Fruit fly (Drosophila melanogaster) whole organism, adult: Measurements from ENCODE around the gene dpr3.

Experiments used
- CG11617 ChIP-seq: fragments of 200-800 bp; sonication (Bioruptor generic); optimal IDR thresholded peaks from 2 replicates; lab custom pipeline; 2017; ENCODE audit warnings: mild to moderate bottlenecking, missing biosample characterization, missing genetic modification reagents, missing genetic modification characterization
- CG12768 ChIP-seq: fragments of 200-800 bp; sonication (Bioruptor generic); optimal IDR thresholded peaks from 2 replicates; lab custom pipeline; 2017; ENCODE audit warnings: missing biosample characterization, missing genetic modification characterization, mild to moderate bottlenecking, moderate library complexity, missing genetic modification reagents
- CG14711 ChIP-seq: fragments of 200-800 bp; sonication (Bioruptor generic); optimal IDR thresholded peaks from 2 replicates; lab custom pipeline; 2018; ENCODE audit warnings: missing biosample characterization, mild to moderate bottlenecking, missing genetic modification characterization, moderate library complexity
- CG1620 ChIP-seq: fragments of 200-800 bp; sonication (Bioruptor generic); optimal IDR thresholded peaks from 2 replicates; lab custom pipeline; 2016; ENCODE audit warnings: missing biosample characterization, missing genetic modification characterization
- CG33017 ChIP-seq: fragments of 200-800 bp; sonication (Bioruptor generic); optimal IDR thresholded peaks from 2 replicates; lab custom pipeline; 2018; ENCODE audit warnings: missing biosample characterization, mild to moderate bottlenecking, missing genetic modification characterization, moderate library complexity
- CG5204 ChIP-seq: fragments of 200-800 bp; sonication (Bioruptor generic); optimal IDR thresholded peaks from 2 replicates; lab custom pipeline; 2016; ENCODE audit warnings: missing biosample characterization, missing genetic modification characterization
- CG7045 ChIP-seq: fragments of 200-800 bp; sonication (Bioruptor generic); optimal IDR thresholded peaks from 2 replicates; lab custom pipeline; 2017; ENCODE audit warnings: missing biosample characterization, mild to moderate bottlenecking, missing genetic modification characterization
- CG7101 ChIP-seq: fragments of 200-800 bp; sonication (Bioruptor generic); optimal IDR thresholded peaks from 2 replicates; lab custom pipeline; 2018; ENCODE audit warnings: missing biosample characterization, mild to moderate bottlenecking, missing genetic modification characterization, moderate library complexity
- Clk ChIP-seq: fragments of 200-800 bp; sonication (Bioruptor generic); optimal IDR thresholded peaks from 2 replicates; lab custom pipeline; 2017; ENCODE audit warnings: missing biosample characterization, missing genetic modification characterization
- Crg-1 ChIP-seq: fragments of 200-800 bp; sonication (Bioruptor generic); optimal IDR thresholded peaks from 2 replicates; lab custom pipeline; 2016; ENCODE audit warnings: missing biosample characterization, missing genetic modification characterization
- Hr96 ChIP-seq: fragments of 200-800 bp; sonication (Bioruptor generic); optimal IDR thresholded peaks from 2 replicates; lab custom pipeline; 2016; ENCODE audit warnings: missing biosample characterization, missing genetic modification characterization
- Mnt ChIP-seq: fragments of 200-800 bp; sonication (Bioruptor generic); optimal IDR thresholded peaks from 2 replicates; lab custom pipeline; 2016; ENCODE audit warnings: missing biosample characterization, mild to moderate bottlenecking, missing genetic modification characterization
- bab1 ChIP-seq: fragments of 200-800 bp; sonication (Bioruptor generic); optimal IDR thresholded peaks from 3 replicates; lab custom pipeline; 2019; ENCODE audit warnings: missing biosample characterization, mild to moderate bottlenecking, missing genetic modification characterization, moderate library complexity
- cic ChIP-seq: fragments of 200-800 bp; sonication (Bioruptor generic); optimal IDR thresholded peaks from 2 replicates; lab custom pipeline; 2017; ENCODE audit warnings: missing biosample characterization, mild to moderate bottlenecking, missing genetic modification characterization, moderate library complexity
- cnc ChIP-seq, 2 experiments: fragments of >200 bp; optimal IDR thresholded peaks; 2 replicates each; lab custom pipeline; 2017
- kay ChIP-seq: fragments of 200-800 bp; sonication (Bioruptor generic); peaks from one replicate; lab custom pipeline; 2016; ENCODE audit warnings: missing biosample characterization, missing genetic modification characterization, borderline replicate concordance
- ovo ChIP-seq: fragments of 200-800 bp; sonication (Bioruptor generic); optimal IDR thresholded peaks from 2 replicates; lab custom pipeline; 2016; ENCODE audit warnings: missing biosample characterization, missing genetic modification characterization
- pad ChIP-seq: fragments of 200-800 bp; sonication (Bioruptor generic); optimal IDR thresholded peaks from 3 replicates; lab custom pipeline; 2017; ENCODE audit warnings: missing biosample characterization, missing genetic modification characterization, mild to moderate bottlenecking, moderate library complexity, missing genetic modification reagents
- tj ChIP-seq: fragments of 200-800 bp; sonication (Bioruptor generic); optimal IDR thresholded peaks from 3 replicates; lab custom pipeline; 2017; ENCODE audit warnings: missing biosample characterization, mild to moderate bottlenecking, missing genetic modification characterization, moderate library complexity
- toe ChIP-seq: fragments of 200-800 bp; sonication (Bioruptor generic); optimal IDR thresholded peaks from 2 replicates; lab custom pipeline; 2016; ENCODE audit warnings: missing biosample characterization, missing genetic modification characterization

The dpr3 gene

dm6 chr2L:2037551-2038252 is 72.0 kb downstream of the dpr3 start:
- no peak for TF ChIP-seq cic (GFP tag; lab: Kevin White, UChicago)
- no peak for TF ChIP-seq CG5204
- peak; percentile 28 for TF ChIP-seq CG12768
- peak; percentile 46 for TF ChIP-seq Crg-1 (GFP tag; lab: Kevin White, UChicago)
- TF ChIP-seq CG11617 (GFP tag; lab: Kevin White, UChicago): no peak
- TF ChIP-seq pad: peak; percentile 16
- no peak for TF ChIP-seq cnc (optimal IDR thresholded peaks at IDR 0.05; lab: Kevin White, UChicago)
- no peak for TF ChIP-seq CG7045
- no peak for TF ChIP-seq ovo (GFP tag; lab: Kevin White, UChicago)
- TF ChIP-seq kay: no peak
- TF ChIP-seq CG33017 (tag; lab: Kevin White, UChicago): no peak
- no peak for TF ChIP-seq Clk (GFP tag; lab: Kevin White, UChicago)
- TF ChIP-seq toe (GFP tag; lab: Kevin White, UChicago): no peak
- TF ChIP-seq tj (GFP tag; lab: Kevin White, UChicago): peak; percentile 94
- peak; percentile 62 for TF ChIP-seq bab1 (GFP tag; lab: Kevin White, UChicago)
- TF ChIP-seq CG1620 (GFP tag; lab: Kevin White, UChicago): peak; percentile 32
- TF ChIP-seq Hr96 (GFP tag; lab: Kevin White, UChicago): peak; percentile 26
- TF ChIP-seq CG7101 (tag; lab: Kevin White, UChicago): peak; percentile 31
- peak; percentile 26 for TF ChIP-seq Mnt
- peak; percentile 64 for TF ChIP-seq CG14711 (tag; lab: Kevin White, UChicago)

- no peak for TF ChIP-seq ovo (GFP tag; lab: Kevin White, UChicago)
- no peak for TF ChIP-seq CG14711 (tag; lab: Kevin White, UChicago)
- no peak for TF ChIP-seq CG33017 (tag; lab: Kevin White, UChicago)
- no peak for TF ChIP-seq bab1 (GFP tag; lab: Kevin White, UChicago)
Measured at dm6 chr2L:2037165-2037550, 72.5 kb downstream of the dpr3 start, which contains the start of gene lectin-22C. Gene lectin-22C, minus strand, starts transcription at chr2L:2037265.

- no peak for TF ChIP-seq toe (GFP tag; lab: Kevin White, UChicago)
- no peak for TF ChIP-seq CG33017 (tag; lab: Kevin White, UChicago)
- no peak for TF ChIP-seq cnc (optimal IDR thresholded peaks at IDR 0.05; lab: Kevin White, UChicago)
- TF ChIP-seq kay: no peak
- no peak for TF ChIP-seq tj (GFP tag; lab: Kevin White, UChicago)
- no peak for TF ChIP-seq CG7101 (tag; lab: Kevin White, UChicago)
- no peak for TF ChIP-seq pad
- no peak for TF ChIP-seq CG11617 (GFP tag; lab: Kevin White, UChicago)
- no peak for TF ChIP-seq CG14711 (tag; lab: Kevin White, UChicago)
- TF ChIP-seq CG12768: no peak
- no peak for TF ChIP-seq CG1620 (GFP tag; lab: Kevin White, UChicago)
- no peak for TF ChIP-seq bab1 (GFP tag; lab: Kevin White, UChicago)
- TF ChIP-seq cic (GFP tag; lab: Kevin White, UChicago): no peak
- no peak for TF ChIP-seq CG7045
- TF ChIP-seq Mnt: no peak
- no peak for TF ChIP-seq Clk (GFP tag; lab: Kevin White, UChicago)
- no peak for TF ChIP-seq Crg-1 (GFP tag; lab: Kevin White, UChicago)
- TF ChIP-seq Hr96 (GFP tag; lab: Kevin White, UChicago): no peak
- TF ChIP-seq ovo (GFP tag; lab: Kevin White, UChicago): no peak
- no peak for TF ChIP-seq CG5204
Measured at dm6 chr2L:2035941-2036340, 73.7 kb downstream of the dpr3 start, which contains the start of gene CG42296. Gene CG42296, minus strand, starts transcription at chr2L:2036041.

dm6 chr2L:2032076-2032475 is 77.6 kb downstream of the dpr3 start:
- no peak for TF ChIP-seq CG1620 (GFP tag; lab: Kevin White, UChicago)
- TF ChIP-seq ovo (GFP tag; lab: Kevin White, UChicago): no peak
- TF ChIP-seq CG33017 (tag; lab: Kevin White, UChicago): no peak
- TF ChIP-seq toe (GFP tag; lab: Kevin White, UChicago): no peak
- no peak for TF ChIP-seq CG7101 (tag; lab: Kevin White, UChicago)
- TF ChIP-seq CG7045: no peak
- TF ChIP-seq bab1 (GFP tag; lab: Kevin White, UChicago): peak; percentile 5

- TF ChIP-seq CG7045 (no peak), CG14711 (tag; lab: Kevin White, UChicago) (no peak), CG12768 (no peak), Mnt (no peak), kay (no peak), CG11617 (GFP tag; lab: Kevin White, UChicago) (no peak), cic (GFP tag; lab: Kevin White, UChicago) (no peak), Crg-1 (GFP tag; lab: Kevin White, UChicago) (no peak), tj (GFP tag; lab: Kevin White, UChicago) (no peak), Hr96 (GFP tag; lab: Kevin White, UChicago) (no peak), pad (no peak), CG7101 (tag; lab: Kevin White, UChicago) (no peak), toe (GFP tag; lab: Kevin White, UChicago) (no peak), CG5204 (no peak), cnc (optimal IDR thresholded peaks at IDR 0.05; lab: Kevin White, UChicago) (no peak), ovo (GFP tag; lab: Kevin White, UChicago) (no peak), CG33017 (tag; lab: Kevin White, UChicago) (no peak), CG1620 (GFP tag; lab: Kevin White, UChicago) (no peak)
Measured at dm6 chr2L:2031522-2031921, 78.2 kb downstream of the dpr3 start.

dm6 chr2L:2022823-2023222 is 86.9 kb downstream of the dpr3 start:
- TF ChIP-seq ovo (GFP tag; lab: Kevin White, UChicago): no peak
- TF ChIP-seq bab1 (GFP tag; lab: Kevin White, UChicago): no peak
- TF ChIP-seq CG7045: no peak
- no peak for TF ChIP-seq cnc (optimal IDR thresholded peaks at IDR 0.05; lab: Kevin White, UChicago)
- no peak for TF ChIP-seq CG33017 (tag; lab: Kevin White, UChicago)
- no peak for TF ChIP-seq CG1620 (GFP tag; lab: Kevin White, UChicago)
- TF ChIP-seq CG14711 (tag; lab: Kevin White, UChicago): no peak
- no peak for TF ChIP-seq toe (GFP tag; lab: Kevin White, UChicago)
- no peak for TF ChIP-seq pad
- no peak for TF ChIP-seq tj (GFP tag; lab: Kevin White, UChicago)
- no peak for TF ChIP-seq CG11617 (GFP tag; lab: Kevin White, UChicago)
- TF ChIP-seq kay: no peak
- no peak for TF ChIP-seq Clk (GFP tag; lab: Kevin White, UChicago)
- TF ChIP-seq Crg-1 (GFP tag; lab: Kevin White, UChicago): no peak
